Worm (Caenorhabditis elegans): Measurements from ENCODE around the gene Y62F5A.9.

DNA sequence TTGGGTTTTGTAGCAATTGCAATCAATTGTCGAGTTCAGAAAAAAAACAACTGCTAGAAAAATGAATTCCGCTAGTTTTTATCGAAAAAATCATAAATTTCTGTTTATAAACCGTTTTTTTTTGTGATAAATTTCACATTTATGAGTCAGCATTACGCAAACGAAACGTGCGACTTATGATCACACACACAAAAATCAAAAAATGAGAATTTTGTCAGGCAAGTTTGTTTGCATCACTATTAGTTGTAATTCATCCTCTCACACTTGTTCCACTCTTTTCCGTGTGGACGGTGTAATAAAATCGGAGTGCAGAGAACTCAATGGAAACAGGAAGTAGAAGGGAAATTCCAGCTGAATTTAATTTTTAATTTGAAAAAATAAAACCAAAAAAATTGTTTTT lies 38.8 kb upstream of the Y62F5A.9 start, which contains the start of gene pcs-1:
- TF ChIP-seq jun-1 (tag; optimal IDR thresholded peaks at IDR 0.05) (no peak), R02D3.7 (tag; optimal IDR thresholded peaks at IDR 0.05) (no peak), eor-1 (tag; optimal IDR thresholded peaks at IDR 0.05) (no peak), nhr-28 (tag; optimal IDR thresholded peaks at IDR 0.05) (no peak), ceh-82 (tag; optimal IDR thresholded peaks at IDR 0.05) (no peak)
